Worm (Caenorhabditis elegans): Measurements from ENCODE around the gene slcf-1.

Gene slcf-1

DNA sequence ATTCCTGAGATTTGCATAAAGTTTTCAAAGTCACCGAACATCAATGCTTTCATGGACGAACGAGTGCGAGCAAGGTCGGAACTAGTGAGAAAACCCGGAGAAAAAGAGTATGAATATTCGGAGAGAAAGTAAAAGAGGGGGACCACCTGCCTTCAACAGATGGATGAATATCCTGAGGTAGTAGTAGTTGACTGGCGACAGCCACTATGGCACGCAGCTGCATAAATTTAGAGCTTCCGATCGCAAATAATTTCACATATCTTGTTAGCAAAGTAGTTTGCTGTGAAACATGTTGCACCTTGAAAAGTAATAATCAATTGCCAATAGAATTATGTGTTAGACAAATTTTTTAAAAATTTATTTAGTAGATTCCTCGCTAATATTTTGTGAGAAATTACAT, 27.7 kb downstream of the slcf-1 start:
- peak; percentile 52 for TF ChIP-seq lin-32 (GFP tag; optimal IDR thresholded peaks at IDR 0.05)
- no peak for TF ChIP-seq lsy-2 (tag; optimal IDR thresholded peaks at IDR 0.05)
- TF ChIP-seq hlh-1 (tag; optimal IDR thresholded peaks at IDR 0.05): peak; percentile 42
- peak; percentile 31 for TF ChIP-seq unc-120 (tag; optimal IDR thresholded peaks at IDR 0.05; ENCODE audit: poor library complexity, severe bottlenecking)
- TF ChIP-seq mep-1 (tag; optimal IDR thresholded peaks at IDR 0.05): no peak

DNA sequence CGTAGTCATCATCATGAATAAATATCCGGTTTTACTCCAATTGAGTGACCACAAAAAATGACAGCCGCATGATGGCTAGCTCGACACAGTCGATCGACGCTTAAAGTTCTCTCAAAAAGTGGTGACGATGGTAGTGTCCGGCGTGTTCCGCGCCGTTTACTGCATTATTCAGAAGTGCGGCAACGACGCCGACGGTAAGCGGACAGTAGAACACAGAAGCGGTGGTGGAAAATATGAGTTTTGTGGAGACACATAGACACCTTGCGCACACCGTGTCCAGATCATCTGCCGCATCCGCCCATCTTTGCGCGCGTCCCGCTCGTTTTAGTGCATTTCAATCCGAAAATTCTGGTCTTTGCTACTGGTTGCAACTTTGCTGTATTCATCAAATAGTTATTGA, 30.1 kb downstream of the slcf-1 start, which contains the start of gene F59F5.7:
Gene F59F5.7, plus strand, starts transcription at position 301 of the 400 bp plus-strand sequence.
- no peak for TF ChIP-seq ces-1 (GFP tag; optimal IDR thresholded peaks at IDR 0.05)

DNA sequence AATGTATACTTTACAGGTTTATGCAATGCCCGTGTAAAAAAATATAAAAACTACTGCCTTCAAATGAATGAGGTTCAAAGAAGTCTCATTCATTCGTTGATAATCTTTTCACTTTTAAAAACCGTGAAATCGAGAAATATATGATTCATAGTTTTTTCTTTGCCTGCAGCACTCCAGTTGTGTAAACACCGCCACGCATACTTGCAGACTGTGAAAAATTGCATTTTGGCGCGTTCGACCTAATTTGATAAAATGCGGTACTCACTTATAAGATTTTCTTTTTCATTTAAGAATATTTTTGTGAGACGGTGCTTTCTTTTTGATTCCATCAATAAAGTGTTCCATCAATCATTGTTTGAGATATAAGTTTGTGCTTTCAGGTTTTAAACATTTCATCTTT, 37.7 kb downstream of the slcf-1 start:
- TF ChIP-seq ztf-11 (tag; optimal IDR thresholded peaks at IDR 0.05) (no peak), lin-32 (GFP tag; optimal IDR thresholded peaks at IDR 0.05) (no peak), ces-1 (GFP tag; optimal IDR thresholded peaks at IDR 0.05) (peak; percentile 83), cnd-1 (tag; optimal IDR thresholded peaks at IDR 0.05) (no peak), flh-1 (GFP tag; optimal IDR thresholded peaks at IDR 0.05) (no peak), sem-2 (GFP tag; optimal IDR thresholded peaks at IDR 0.05) (no peak)

DNA sequence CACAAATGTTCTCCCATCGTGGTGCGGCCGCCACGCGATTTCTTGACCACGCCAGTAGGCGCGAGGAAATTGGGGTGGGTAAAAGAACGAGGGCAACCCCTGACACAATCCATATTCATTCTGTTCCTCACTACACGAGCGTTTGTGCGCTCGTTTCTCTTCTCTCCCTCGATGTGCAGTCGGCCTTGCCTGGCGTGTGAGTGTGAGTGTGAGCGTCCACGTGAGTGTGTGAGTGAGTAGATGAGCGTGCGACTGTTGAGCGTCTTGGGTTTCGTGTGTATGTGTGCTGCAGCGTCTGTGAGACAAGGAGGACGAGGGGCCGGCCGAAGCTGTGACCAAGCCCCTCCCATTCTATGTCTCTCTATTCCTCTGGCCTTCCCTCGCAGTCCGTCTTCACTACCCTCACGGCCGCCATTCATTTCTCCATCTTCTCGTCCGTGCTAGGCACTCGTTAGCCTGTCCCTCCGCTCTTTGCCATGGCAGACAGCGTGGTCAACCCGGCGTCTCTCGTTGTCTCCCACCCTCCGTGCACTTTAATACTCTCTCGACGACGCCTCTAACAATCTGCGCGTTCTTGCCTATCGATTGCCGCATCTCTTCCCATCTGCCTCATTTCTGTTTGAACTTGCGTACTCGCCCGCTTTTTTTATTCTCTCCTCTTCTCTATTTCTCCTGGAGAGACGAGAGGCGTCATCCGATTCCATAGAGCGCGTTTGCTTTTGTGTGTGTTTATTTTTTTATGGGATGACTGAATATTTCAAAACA, 39.5 kb downstream of the slcf-1 start:
- TF ChIP-seq ceh-43 (GFP tag; optimal IDR thresholded peaks at IDR 0.05) (no peak), bed-3 (GFP tag; optimal IDR thresholded peaks at IDR 0.05) (no peak), nhr-237 (tag; optimal IDR thresholded peaks at IDR 0.05) (peak; percentile 90), M03D4.4 (tag; optimal IDR thresholded peaks at IDR 0.05) (peak; percentile 77), unc-62 (GFP tag; optimal IDR thresholded peaks at IDR 0.05) (peak; percentile 54), mab-5 (tag; optimal IDR thresholded peaks at IDR 0.05) (peak; percentile 58), ces-1 (GFP tag; optimal IDR thresholded peaks at IDR 0.05) (peak; percentile 93), nhr-28 (tag; optimal IDR thresholded peaks at IDR 0.05) (no peak), unc-120 (tag; optimal IDR thresholded peaks at IDR 0.05; ENCODE audit: poor library complexity, severe bottlenecking) (peak; percentile 93), zip-8 (tag; optimal IDR thresholded peaks at IDR 0.05) (peak; percentile 26), sem-2 (GFP tag; optimal IDR thresholded peaks at IDR 0.05) (peak; percentile 25), cnd-1 (tag; optimal IDR thresholded peaks at IDR 0.05) (peak; percentile 70), elt-3 (tag; optimal IDR thresholded peaks at IDR 0.05) (no peak), lin-13 (tag; optimal IDR thresholded peaks at IDR 0.05) (peak; percentile 65), lsy-2 (tag; optimal IDR thresholded peaks at IDR 0.05) (peak; percentile 54), nhr-12 (tag; optimal IDR thresholded peaks at IDR 0.05) (no peak), nhr-2 (tag; optimal IDR thresholded peaks at IDR 0.05) (peak; percentile 77), ztf-11 (tag; optimal IDR thresholded peaks at IDR 0.05) (peak; percentile 78), elt-1 (tag; optimal IDR thresholded peaks at IDR 0.05; ENCODE audit: borderline replicate concordance, insufficient read depth) (peak; percentile 9), mep-1 (tag; optimal IDR thresholded peaks at IDR 0.05) (peak; percentile 95), tbx-8 (GFP tag; optimal IDR thresholded peaks at IDR 0.05) (peak; percentile 15), hlh-1 (tag; optimal IDR thresholded peaks at IDR 0.05) (peak; percentile 80), ham-2 (GFP tag; optimal IDR thresholded peaks at IDR 0.05) (peak; percentile 100), flh-1 (GFP tag; optimal IDR thresholded peaks at IDR 0.05) (peak; percentile 31), drap-1 (GFP tag; optimal IDR thresholded peaks at IDR 0.05) (peak; percentile 66), lin-32 (GFP tag; optimal IDR thresholded peaks at IDR 0.05) (peak; percentile 25), blmp-1 (tag; optimal IDR thresholded peaks at IDR 0.05) (peak; percentile 33), mls-2 (tag; optimal IDR thresholded peaks at IDR 0.05) (peak; percentile 86), snpc-4 (tag; optimal IDR thresholded peaks at IDR 0.05) (no peak), nhr-76 (tag; optimal IDR thresholded peaks at IDR 0.05) (peak; percentile 46), sptf-1 (tag; optimal IDR thresholded peaks at IDR 0.05) (peak; percentile 79), ceh-83 (GFP tag; optimal IDR thresholded peaks at IDR 0.05) (peak; percentile 61), pha-4 (tag; optimal IDR thresholded peaks at IDR 0.05) (peak; percentile 70), ceh-39 (tag; optimal IDR thresholded peaks at IDR 0.05) (peak; percentile 78), unc-39 (tag; optimal IDR thresholded peaks at IDR 0.05) (peak; percentile 30)
